Worm (Caenorhabditis elegans) whole organism, L1 larva: ENCODE measurements around the gene Y25C1A.2.

ENCODE experiments used
- lin-13 ChIP-seq: fragments of 150-350 bp; optimal IDR thresholded peaks from 2 replicates; lab custom pipeline; 2014; ENCODE audit warnings: missing biosample characterization, missing genetic modification reagents, missing genetic modification characterization
- zag-1 ChIP-seq: fragments of 150-350 bp; optimal IDR thresholded peaks from 2 replicates; lab custom pipeline; 2014; ENCODE audit warnings: missing biosample characterization, missing genetic modification characterization

ce11 chrII:3102018-3102417, 10.4 kb upstream of the Y25C1A.2 start, which contains the start of gene clec-121:
- TF ChIP-seq zag-1 (tag; lab: Kevin White, UChicago) = no peak
- no peak for TF ChIP-seq lin-13 (GFP tag; lab: Kevin White, UChicago)
